Fruit fly (Drosophila melanogaster): ENCODE data around the gene CG15167.
A peak's percentile ranks its signal among the peaks of the same experiment; 100 is the strongest.

Gene CG15167

DNA sequence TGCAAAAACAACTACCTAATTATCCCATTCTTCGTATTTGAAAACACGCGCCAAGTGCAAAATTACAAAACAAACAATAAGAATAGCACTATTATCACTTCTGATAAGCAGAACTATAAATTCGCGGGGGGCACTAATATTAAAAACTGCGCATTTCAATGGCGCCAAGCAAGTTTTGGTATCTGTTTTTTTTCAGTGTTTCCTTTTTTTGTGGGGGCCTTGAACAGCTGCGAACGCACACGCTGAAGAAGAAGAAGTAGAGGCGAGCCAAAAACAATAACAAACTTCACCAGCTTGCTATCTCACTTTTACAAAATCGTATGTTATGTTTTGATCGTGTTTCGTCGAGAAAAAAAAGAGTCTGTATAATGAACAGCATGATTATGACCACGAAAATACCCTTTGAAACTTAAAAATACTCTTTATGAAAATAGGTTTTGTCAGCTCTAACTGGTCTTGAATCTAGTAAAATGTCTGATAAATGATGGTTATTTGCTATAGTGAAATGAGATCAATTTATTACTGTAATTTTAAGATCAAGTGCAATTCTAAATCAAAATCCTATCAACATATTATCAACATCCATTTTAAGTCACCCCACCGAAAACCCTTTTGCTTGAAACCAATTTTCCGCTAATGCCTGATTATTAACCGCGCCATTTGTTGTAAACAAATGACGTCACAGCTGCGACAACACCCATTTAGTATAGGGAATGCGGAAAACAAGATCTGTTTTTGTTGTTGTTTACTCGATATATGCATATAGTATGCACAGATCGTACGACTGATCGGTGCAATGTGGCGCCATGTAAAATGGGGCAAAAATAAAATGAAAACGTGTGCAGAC is 46.1 kb upstream of the CG15167 start (continued):
- TF ChIP-seq z (GFP tag; IDR thresholded peaks at IDR 0.05), result no peak
- no peak for TF ChIP-seq cas (GFP tag; IDR thresholded peaks at IDR 0.05)
- no peak for TF ChIP-seq ato (GFP tag; IDR thresholded peaks at IDR 0.05; ENCODE audit: partially characterized antibody)
- TF ChIP-seq CkIIα-i1 (GFP tag; IDR thresholded peaks at IDR 0.05), result no peak
- peak; percentile 40 for TF ChIP-seq Myb (GFP tag; optimal IDR thresholded peaks at IDR 0.05)
- peak; percentile 68; the same call in 2 of the 3 replicates for TF ChIP-seq H15 (GFP tag; IDR thresholded peaks at IDR 0.05)
- TF ChIP-seq CHES-1-like (GFP tag; optimal IDR thresholded peaks at IDR 0.05), result peak; percentile 84
- peak; percentile 18 for TF ChIP-seq Max (GFP tag; optimal IDR thresholded peaks at IDR 0.05)
- TF ChIP-seq Dip2 (GFP tag; IDR thresholded peaks at IDR 0.05), result no peak
- TF ChIP-seq CG3407 (GFP tag; optimal IDR thresholded peaks at IDR 0.05), result peak; percentile 17
- no peak for TF ChIP-seq pfk (GFP tag; optimal IDR thresholded peaks at IDR 0.05)
- TF ChIP-seq CG3163 (GFP tag; optimal IDR thresholded peaks at IDR 0.05), result peak; percentile 38
- peak; percentile 64 for TF ChIP-seq ara (GFP tag; IDR thresholded peaks at IDR 0.05)
- no peak; the same call in 2 of the 3 replicates for TF ChIP-seq CG34224 (GFP tag; IDR thresholded peaks at IDR 0.05; ENCODE audit: partially characterized antibody)
- TF ChIP-seq rib (GFP tag; IDR thresholded peaks at IDR 0.05), result peak; percentile 68
- TF ChIP-seq bcd (GFP tag; optimal IDR thresholded peaks at IDR 0.05), result peak; percentile 39
- peak; percentile 71 for TF ChIP-seq shn (GFP tag; optimal IDR thresholded peaks at IDR 0.05)
- TF ChIP-seq CG17829 (tag; optimal IDR thresholded peaks at IDR 0.05), result peak; percentile 30
- TF ChIP-seq trem (tag; optimal IDR thresholded peaks at IDR 0.05), result peak; percentile 14
- TF ChIP-seq CG8388 (GFP tag; optimal IDR thresholded peaks at IDR 0.05), result no peak
- TF ChIP-seq Meics (GFP tag; optimal IDR thresholded peaks at IDR 0.05), result peak; percentile 63
- peak; percentile 80 for TF ChIP-seq sd (tag; optimal IDR thresholded peaks at IDR 0.05)
- TF ChIP-seq caup (GFP tag; optimal IDR thresholded peaks at IDR 0.05; ENCODE audit: severe bottlenecking), result peak; percentile 62
- peak; percentile 46 for TF ChIP-seq dmrt99B (tag; optimal IDR thresholded peaks at IDR 0.05)
- TF ChIP-seq fru (optimal IDR thresholded peaks at IDR 0.05), result no peak
- no peak for TF ChIP-seq Hey (tag; optimal IDR thresholded peaks at IDR 0.05)
- peak; percentile 2 for TF ChIP-seq CG6854 (GFP tag; optimal IDR thresholded peaks at IDR 0.05)
- TF ChIP-seq Dfd (GFP tag; optimal IDR thresholded peaks at IDR 0.05), result no peak
- peak; percentile 66 for TF ChIP-seq ind (GFP tag; optimal IDR thresholded peaks at IDR 0.05)
- peak; percentile 74 for TF ChIP-seq mirr (GFP tag; optimal IDR thresholded peaks at IDR 0.05)
- no peak for TF ChIP-seq Six4 (GFP tag; optimal IDR thresholded peaks at IDR 0.05)
- TF ChIP-seq gce (GFP tag; IDR thresholded peaks at IDR 0.05), result peak; percentile 76; the same call in 2 of the 3 replicates
- TF ChIP-seq CG8765 (GFP tag; IDR thresholded peaks at IDR 0.05), result no peak
- no peak for TF ChIP-seq Abd-B (GFP tag; optimal IDR thresholded peaks at IDR 0.05)
- TF ChIP-seq HLHmδ (GFP tag; optimal IDR thresholded peaks at IDR 0.05), result no peak
- TF ChIP-seq h (optimal IDR thresholded peaks at IDR 0.05), result no peak
- peak; percentile 26 for TF ChIP-seq CG16863 (GFP tag; optimal IDR thresholded peaks at IDR 0.05)
- TF ChIP-seq CG13894 (tag; optimal IDR thresholded peaks at IDR 0.05), result peak; percentile 84
- TF ChIP-seq CG9797 (GFP tag; optimal IDR thresholded peaks at IDR 0.05), result no peak
- peak; percentile 58 for TF ChIP-seq zfh2 (GFP tag; optimal IDR thresholded peaks at IDR 0.05)
- no peak for TF ChIP-seq CG10431 (GFP tag; optimal IDR thresholded peaks at IDR 0.05)
- TF ChIP-seq inv (GFP tag; IDR thresholded peaks at IDR 0.05; ENCODE audit: partially characterized antibody), result no peak
- peak; percentile 41; the same call in 1 of the 2 replicates for TF ChIP-seq CG6272 (GFP tag; IDR thresholded peaks at IDR 0.05)
- TF ChIP-seq Taf1 (GFP tag; IDR thresholded peaks at IDR 0.05), result no peak
- peak; percentile 69 for TF ChIP-seq CG34376 (GFP tag; optimal IDR thresholded peaks at IDR 0.05)
- peak; percentile 66 for TF ChIP-seq dm (GFP tag; optimal IDR thresholded peaks at IDR 0.05)
- TF ChIP-seq dmrt11E (tag; optimal IDR thresholded peaks at IDR 0.05), result no peak
- peak; percentile 55 for TF ChIP-seq CG13775 (GFP tag; optimal IDR thresholded peaks at IDR 0.05)
- peak; percentile 51 for TF ChIP-seq esg (GFP tag; conservative IDR thresholded peaks at IDR 0.05)
- peak; percentile 56 for TF ChIP-seq Camta (GFP tag; optimal IDR thresholded peaks at IDR 0.05)
